Worm (Caenorhabditis elegans): ENCODE measurements around the gene nmy-1.

- TF ChIP-seq fos-1 (tag; optimal IDR thresholded peaks at IDR 0.05) (no peak), jun-1 (tag; optimal IDR thresholded peaks at IDR 0.05) (no peak), nhr-77 (tag; optimal IDR thresholded peaks at IDR 0.05) (no peak), egl-27 (tag; optimal IDR thresholded peaks at IDR 0.05) (no peak), zag-1 (tag; optimal IDR thresholded peaks at IDR 0.05) (no peak), egl-5 (tag; optimal IDR thresholded peaks at IDR 0.05) (no peak), mdl-1 (tag; optimal IDR thresholded peaks at IDR 0.05) (no peak), nhr-12 (tag; optimal IDR thresholded peaks at IDR 0.05) (no peak), aly-2 (tag; optimal IDR thresholded peaks at IDR 0.05) (no peak), ztf-4 (tag; optimal IDR thresholded peaks at IDR 0.05) (no peak), fkh-10 (GFP tag; optimal IDR thresholded peaks at IDR 0.05) (no peak)
Measured at ce11 chrX:2957446-2957985, 48.2 kb downstream of the nmy-1 start, which contains the start of gene gbb-1.

All from whole organism, L3 larva.